Fruit fly (Drosophila melanogaster): ENCODE measurements around the gene CG12986.

CG12986 gene

dm6 chrX:17780295-17780694, 39.2 kb downstream of the CG12986 start (continued):
- TF ChIP-seq amos (GFP tag; IDR thresholded peaks at IDR 0.05; ENCODE audit: partially characterized antibody) = no peak
- no peak for TF ChIP-seq lilli (GFP tag; optimal IDR thresholded peaks at IDR 0.05)
- no peak for TF ChIP-seq CG17568 (GFP tag; optimal IDR thresholded peaks at IDR 0.05)
- no peak for TF ChIP-seq HLH3B (GFP tag; IDR thresholded peaks at IDR 0.05)
- TF ChIP-seq CG17802 (tag; optimal IDR thresholded peaks at IDR 0.05) = no peak
- no peak for TF ChIP-seq ERR (GFP tag; optimal IDR thresholded peaks at IDR 0.05)
- no peak for TF ChIP-seq CG33213 (GFP tag; optimal IDR thresholded peaks at IDR 0.05)
- TF ChIP-seq cad (GFP tag; optimal IDR thresholded peaks at IDR 0.05) = no peak
- TF ChIP-seq tio (GFP tag; optimal IDR thresholded peaks at IDR 0.05) = no peak
- TF ChIP-seq Xrp1 (GFP tag; IDR thresholded peaks at IDR 0.05) = peak; percentile 28; the same call in 1 of the 2 replicates
- TF ChIP-seq PHDP (tag; optimal IDR thresholded peaks at IDR 0.05) = no peak
- no peak for TF ChIP-seq BtbVII (GFP tag; optimal IDR thresholded peaks at IDR 0.05)
- peak; percentile 27 for TF ChIP-seq ATbp (GFP tag; optimal IDR thresholded peaks at IDR 0.05)
- TF ChIP-seq btn (GFP tag; optimal IDR thresholded peaks at IDR 0.05) = no peak
- TF ChIP-seq CG31224 (GFP tag; IDR thresholded peaks at IDR 0.05) = no peak
- TF ChIP-seq eyg (GFP tag; optimal IDR thresholded peaks at IDR 0.05) = no peak
- no peak for TF ChIP-seq CG11504 (tag; optimal IDR thresholded peaks at IDR 0.05)
- no peak for TF ChIP-seq bowl (GFP tag; IDR thresholded peaks at IDR 0.05)
- TF ChIP-seq CG11247 (GFP tag; IDR thresholded peaks at IDR 0.05) = no peak
- TF ChIP-seq Ets97D (GFP tag; optimal IDR thresholded peaks at IDR 0.05) = no peak
- no peak for TF ChIP-seq CG5180 (GFP tag; optimal IDR thresholded peaks at IDR 0.05)
- no peak for TF ChIP-seq exex (tag; optimal IDR thresholded peaks at IDR 0.05)
- TF ChIP-seq Dbx (GFP tag; IDR thresholded peaks at IDR 0.05) = no peak
- TF ChIP-seq emc (GFP tag; optimal IDR thresholded peaks at IDR 0.05) = no peak
- no peak for TF ChIP-seq Scr (GFP tag; IDR thresholded peaks at IDR 0.05; ENCODE audit: partially characterized antibody)
- no peak for TF ChIP-seq hkb (optimal IDR thresholded peaks at IDR 0.05)
- TF ChIP-seq hkb (GFP tag; IDR thresholded peaks at IDR 0.05) = no peak
- peak; percentile 12 for TF ChIP-seq CG8089 (GFP tag; optimal IDR thresholded peaks at IDR 0.05)
- no peak for TF ChIP-seq CG11723 (GFP tag; optimal IDR thresholded peaks at IDR 0.05)
- no peak for TF ChIP-seq peb (GFP tag; IDR thresholded peaks at IDR 0.05)
- TF ChIP-seq CG43689 (GFP tag; IDR thresholded peaks at IDR 0.05) = no peak
- TF ChIP-seq seq (GFP tag; IDR thresholded peaks at IDR 0.05) = no peak
- TF ChIP-seq CG5953 (GFP tag; IDR thresholded peaks at IDR 0.05) = no peak
- no peak for TF ChIP-seq al (GFP tag; IDR thresholded peaks at IDR 0.05)
- no peak for TF ChIP-seq fd102C (GFP tag; optimal IDR thresholded peaks at IDR 0.05)
- no peak for TF ChIP-seq CG4328 (GFP tag; optimal IDR thresholded peaks at IDR 0.05)
- no peak for TF ChIP-seq Dip3 (GFP tag; optimal IDR thresholded peaks at IDR 0.05)
- TF ChIP-seq Ets65A (GFP tag) = peak; percentile 88
- 0 out of 2 replicates have a peak, but pooled peaks have one; percentile 29 for TF ChIP-seq Ptx1 (GFP tag; IDR thresholded peaks at IDR 0.05)
- TF ChIP-seq tin (GFP tag; optimal IDR thresholded peaks at IDR 0.05) = peak; percentile 5
- peak; percentile 49 for TF ChIP-seq row (GFP tag; IDR thresholded peaks at IDR 0.05)
- no peak for TF ChIP-seq Bgb (GFP tag; IDR thresholded peaks at IDR 0.05; ENCODE audit: partially characterized antibody)
- TF ChIP-seq CG10959 (GFP tag; IDR thresholded peaks at IDR 0.05) = no peak
- TF ChIP-seq CG17186 (GFP tag; optimal IDR thresholded peaks at IDR 0.05) = no peak
- TF ChIP-seq CG7839 (tag; optimal IDR thresholded peaks at IDR 0.05) = peak; percentile 56
- TF ChIP-seq CG13287 (GFP tag; IDR thresholded peaks at IDR 0.05; ENCODE audit: partially characterized antibody) = no peak
- no peak for TF ChIP-seq CG9817 (tag; optimal IDR thresholded peaks at IDR 0.05)
- no peak for TF ChIP-seq CG6854 (GFP tag; optimal IDR thresholded peaks at IDR 0.05)
- TF ChIP-seq Side (GFP tag; optimal IDR thresholded peaks at IDR 0.05) = no peak
- TF ChIP-seq corto (GFP tag; optimal IDR thresholded peaks at IDR 0.05) = no peak
- no peak for TF ChIP-seq crp (GFP tag; optimal IDR thresholded peaks at IDR 0.05)
- TF ChIP-seq shn (GFP tag; optimal IDR thresholded peaks at IDR 0.05) = no peak
